Worm (Caenorhabditis elegans): ENCODE measurements around the gene C33G3.5.

DNA sequence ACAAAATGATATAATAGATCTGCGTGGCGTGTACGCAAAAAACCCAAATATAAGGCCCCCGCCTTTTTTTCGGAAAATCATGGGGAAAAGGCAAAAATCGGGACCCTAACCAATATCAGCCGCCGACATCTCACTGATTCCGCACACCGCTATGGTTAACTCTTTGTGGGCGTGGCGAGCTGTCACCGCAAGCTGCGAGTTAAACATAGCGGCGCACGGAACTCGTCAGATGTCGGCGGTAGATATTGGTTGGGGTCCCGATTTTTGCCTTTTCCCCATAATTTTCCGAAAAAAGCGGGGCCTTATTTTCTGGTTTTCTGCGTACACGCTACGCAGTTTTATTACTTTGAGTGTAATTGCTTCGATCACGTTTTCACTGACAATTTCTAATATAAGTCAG lies 40.3 kb upstream of the C33G3.5 start:
- TF ChIP-seq fkh-8 (tag; optimal IDR thresholded peaks at IDR 0.05), result no peak
- TF ChIP-seq Y116A8C.19 (tag; optimal IDR thresholded peaks at IDR 0.05; ENCODE audit: borderline replicate concordance), result no peak
- no peak for TF ChIP-seq unc-130 (tag; optimal IDR thresholded peaks at IDR 0.05)
- no peak for TF ChIP-seq dpl-1 (GFP tag; optimal IDR thresholded peaks at IDR 0.05)
- no peak for TF ChIP-seq sptf-1 (tag; optimal IDR thresholded peaks at IDR 0.05)
- TF ChIP-seq snpc-4 (tag; optimal IDR thresholded peaks at IDR 0.05), result no peak

All from whole organism, L1 larva.